Worm (Caenorhabditis elegans): ENCODE results near the gene him-10.

DNA sequence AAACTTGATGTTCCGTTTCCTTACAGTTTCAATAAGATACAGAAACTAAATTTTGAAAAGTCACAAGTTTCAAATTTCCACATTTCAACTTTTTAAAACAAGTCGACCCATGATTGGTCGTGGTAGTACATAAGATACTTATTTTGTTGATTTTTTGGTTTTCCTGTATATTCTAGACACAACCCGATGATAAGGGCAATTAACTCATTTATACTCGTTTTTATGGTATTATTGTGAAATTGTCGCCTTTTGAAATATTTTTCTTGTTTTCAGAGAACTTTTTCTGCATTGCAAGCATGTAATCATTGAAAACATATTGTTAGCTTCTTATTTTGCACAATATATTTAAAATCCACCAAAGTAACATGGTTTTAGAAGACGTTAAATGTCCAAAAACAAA is 8.9 kb downstream of the him-10 start:
- no peak for TF ChIP-seq tab-1 (GFP tag; IDR thresholded peaks at IDR 0.05)
- no peak for TF ChIP-seq flt-1 (GFP tag; IDR thresholded peaks at IDR 0.05)
- TF ChIP-seq ref-1 (GFP tag; conservative IDR thresholded peaks at IDR 0.05), result no peak
- no peak for TF ChIP-seq ztf-23 (GFP tag; IDR thresholded peaks at IDR 0.05)
- no peak for TF ChIP-seq T22C8.4 (GFP tag; IDR thresholded peaks at IDR 0.05)
- no peak for TF ChIP-seq med-1 (GFP tag; optimal IDR thresholded peaks at IDR 0.05; ENCODE audit: insufficient read depth)
- TF ChIP-seq ztf-29 (GFP tag; IDR thresholded peaks at IDR 0.05), result no peak
- no peak for TF ChIP-seq klf-2 (GFP tag; conservative IDR thresholded peaks at IDR 0.05)
